Fruit fly (Drosophila melanogaster) whole organism, pupa: Measurements from ENCODE around the gene salt.

Source experiments
- CG10348 ChIP-seq: fragments of 200-800 bp; sonication (Bioruptor generic); IDR thresholded peaks from 2 replicates; pipeline ENCODE4 v1.3.6; 2022; ENCODE audit warnings: missing biosample characterization, missing genetic modification characterization
- CG12605 ChIP-seq: fragments of 200-800 bp; sonication (Bioruptor generic); IDR thresholded peaks from 2 replicates; pipeline ENCODE4 v1.3.6; 2022; ENCODE audit warnings: missing biosample characterization, missing genetic modification characterization
- CG13204 ChIP-seq: fragments of 200-800 bp; sonication (Bioruptor generic); optimal IDR thresholded peaks from 2 replicates; lab custom pipeline; 2018; ENCODE audit warnings: missing biosample characterization, mild to moderate bottlenecking, missing genetic modification characterization, moderate library complexity
- CG14655 ChIP-seq: fragments of 200-800 bp; sonication (Bioruptor generic); optimal IDR thresholded peaks from 3 replicates; lab custom pipeline; 2017; ENCODE audit warnings: mild to moderate bottlenecking, missing biosample characterization, missing genetic modification reagents, missing genetic modification characterization
- CG15710 ChIP-seq: fragments of 200-800 bp; sonication (Bioruptor generic); optimal IDR thresholded peaks from 2 replicates; lab custom pipeline; 2018; ENCODE audit warnings: missing biosample characterization, mild to moderate bottlenecking, missing genetic modification characterization, moderate library complexity
- CG17806 ChIP-seq: fragments of 200-800 bp; sonication (Bioruptor generic); optimal IDR thresholded peaks from 2 replicates; lab custom pipeline; 2018; ENCODE audit warnings: missing biosample characterization, mild to moderate bottlenecking, missing genetic modification characterization, moderate library complexity
- CG32121 ChIP-seq: fragments of 200-800 bp; sonication (Bioruptor generic); IDR thresholded peaks from 2 replicates; pipeline ENCODE4 v1.3.6; 2022; ENCODE audit warnings: missing biosample characterization, missing genetic modification characterization
- CG34367 ChIP-seq: fragments of 200-800 bp; sonication (Bioruptor generic); optimal IDR thresholded peaks from 2 replicates; lab custom pipeline; 2018; ENCODE audit warnings: missing biosample characterization, mild to moderate bottlenecking, missing genetic modification characterization
- CG4496 ChIP-seq: fragments of 200-800 bp; sonication (Bioruptor generic); IDR thresholded peaks from 3 replicates; pipeline ENCODE4 v1.3.6; 2022; ENCODE audit warnings: missing biosample characterization, missing genetic modification characterization
- CG8159 ChIP-seq: fragments of 200-800 bp; sonication (Bioruptor generic); optimal IDR thresholded peaks from 3 replicates; lab custom pipeline; 2018; ENCODE audit warnings: missing biosample characterization, mild to moderate bottlenecking, missing genetic modification characterization, moderate library complexity
- CG8301 ChIP-seq: fragments of 200-800 bp; sonication (Bioruptor generic); optimal IDR thresholded peaks from 2 replicates; lab custom pipeline; 2018; ENCODE audit warnings: missing biosample characterization, mild to moderate bottlenecking, missing genetic modification characterization
- CG9948 ChIP-seq: fragments of 200-800 bp; sonication (Bioruptor generic); optimal IDR thresholded peaks from 2 replicates; lab custom pipeline; 2018; ENCODE audit warnings: missing biosample characterization, mild to moderate bottlenecking, missing genetic modification characterization, moderate library complexity
- D1 ChIP-seq: fragments of 200-800 bp; sonication (Bioruptor generic); optimal IDR thresholded peaks from 2 replicates; lab custom pipeline; 2018; ENCODE audit warnings: missing biosample characterization, mild to moderate bottlenecking, missing genetic modification characterization, moderate library complexity
- EcR ChIP-seq: fragments of 200-800 bp; sonication (Bioruptor generic); optimal IDR thresholded peaks from 3 replicates; lab custom pipeline; 2019; ENCODE audit warnings: missing biosample characterization, missing genetic modification characterization, mild to moderate bottlenecking, moderate library complexity, missing genetic modification reagents
- Ets98B ChIP-seq: fragments of 200-800 bp; sonication (Bioruptor generic); IDR thresholded peaks from 2 replicates; pipeline ENCODE4 v1.3.6; 2022; ENCODE audit warnings: missing biosample characterization, missing genetic modification characterization
- Pif1A ChIP-seq: fragments of 200-800 bp; sonication (Bioruptor generic); optimal IDR thresholded peaks from 3 replicates; lab custom pipeline; 2016; ENCODE audit warnings: missing biosample characterization, missing genetic modification characterization
- Pif1B ChIP-seq: fragments of 200-800 bp; sonication (Bioruptor generic); optimal IDR thresholded peaks from 3 replicates; lab custom pipeline; 2016; ENCODE audit warnings: missing biosample characterization, missing genetic modification characterization
- Snoo ChIP-seq: fragments of 200-800 bp; sonication (Bioruptor generic); optimal IDR thresholded peaks from 3 replicates; lab custom pipeline; 2017; ENCODE audit warnings: missing biosample characterization, mild to moderate bottlenecking, missing genetic modification characterization, inconsistent platforms
- fd96Ca ChIP-seq: fragments of 200-800 bp; sonication (Bioruptor generic); IDR thresholded peaks from 3 replicates; pipeline ENCODE4 v1.3.6; 2022; ENCODE audit warnings: missing biosample characterization, missing genetic modification characterization
- gl ChIP-seq: fragments of 200-800 bp; sonication (Bioruptor generic); optimal IDR thresholded peaks from 2 replicates; lab custom pipeline; 2018; ENCODE audit warnings: missing biosample characterization, mild to moderate bottlenecking, missing genetic modification characterization
- rn ChIP-seq: fragments of 200-800 bp; sonication (Bioruptor generic); IDR thresholded peaks from 2 replicates; pipeline ENCODE4 v1.3.6; 2022; ENCODE audit warnings: missing biosample characterization, missing genetic modification characterization

salt gene

DNA sequence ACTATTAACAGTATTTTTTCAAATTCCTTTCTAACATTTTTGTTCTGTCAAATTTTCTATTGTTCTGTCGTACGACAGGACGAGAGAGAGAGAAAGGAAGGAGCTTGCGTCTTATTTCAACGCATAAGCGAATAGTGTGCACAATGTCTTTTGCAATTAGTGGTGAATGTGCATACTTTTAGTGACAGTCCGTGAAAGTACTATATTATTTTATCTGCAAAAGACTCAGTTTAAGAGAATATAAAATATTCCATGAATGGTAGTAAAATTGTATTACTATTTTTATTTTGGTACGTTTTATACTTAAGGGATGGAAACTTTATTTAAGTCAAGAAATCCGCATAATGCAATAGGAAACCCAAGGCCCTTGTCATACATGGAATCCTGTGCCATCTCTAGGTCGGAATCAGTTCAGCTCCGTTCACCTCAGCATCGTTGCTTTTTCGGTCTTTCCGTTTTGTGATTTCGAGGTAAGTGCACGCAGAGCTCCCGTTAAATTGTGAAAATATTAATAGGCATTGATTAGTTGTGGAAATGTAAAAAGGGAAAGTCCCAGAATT is 16.4 kb downstream of the salt start, which contains the start of gene eEF1alpha2:
Gene eEF1alpha2, plus strand, starts transcription at position 409 of the 560 bp plus-strand sequence.
- TF ChIP-seq CG13204 (GFP tag; lab: Kevin White, UChicago) (no peak), CG14655 (no peak), CG32121 (GFP tag; lab: Robert Waterston, UW) (no peak), CG8159 (no peak), CG4496 (no peak), Snoo (tag; lab: Kevin White, UChicago) (no peak), CG8301 (tag; lab: Kevin White, UChicago) (no peak), gl (tag; lab: Kevin White, UChicago) (no peak), CG17806 (tag; lab: Kevin White, UChicago) (no peak), CG34367 (tag; lab: Kevin White, UChicago) (no peak), Pif1A (GFP tag; lab: Kevin White, UChicago) (no peak), CG12605 (no peak), CG15710 (tag; lab: Kevin White, UChicago) (no peak), EcR (GFP tag; lab: Kevin White, UChicago) (no peak), CG10348 (no peak), fd96Ca (no peak)

DNA sequence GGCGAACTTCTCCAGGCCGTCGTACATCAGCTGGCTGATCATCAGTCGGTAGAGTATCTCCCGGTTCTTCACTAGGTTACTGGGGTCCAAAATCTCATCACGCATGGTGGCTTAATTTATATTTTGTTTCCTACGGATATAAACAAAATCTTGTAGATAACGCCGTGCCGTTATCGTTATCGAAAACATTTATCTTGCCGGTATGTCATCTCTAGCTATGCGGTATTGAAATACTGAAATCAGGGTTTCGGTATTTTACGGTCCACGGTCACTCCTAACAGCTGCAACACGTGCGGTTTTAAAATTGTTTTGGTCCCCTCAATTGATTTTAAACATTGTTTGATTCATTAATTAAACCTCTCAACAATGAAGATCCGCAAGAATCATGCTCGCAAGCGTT is 17.7 kb downstream of the salt start, which contains the start of the genes CstF50 and CG11563:
Gene CstF50, minus strand, starts transcription at position 188 of the 400 bp plus-strand sequence.
Gene CG11563, plus strand, starts transcription at position 260 of the 400 bp plus-strand sequence.
- no peak for TF ChIP-seq CG13204 (GFP tag; lab: Kevin White, UChicago)
- TF ChIP-seq gl (tag; lab: Kevin White, UChicago), result no peak
- no peak for TF ChIP-seq CG8301 (tag; lab: Kevin White, UChicago)
- no peak for TF ChIP-seq CG12605
- TF ChIP-seq Pif1A (GFP tag; lab: Kevin White, UChicago), result no peak
- no peak for TF ChIP-seq EcR (GFP tag; lab: Kevin White, UChicago)
- TF ChIP-seq rn (GFP tag; lab: Robert Waterston, UW), result no peak
- TF ChIP-seq CG10348, result no peak
- TF ChIP-seq CG4496, result no peak

DNA sequence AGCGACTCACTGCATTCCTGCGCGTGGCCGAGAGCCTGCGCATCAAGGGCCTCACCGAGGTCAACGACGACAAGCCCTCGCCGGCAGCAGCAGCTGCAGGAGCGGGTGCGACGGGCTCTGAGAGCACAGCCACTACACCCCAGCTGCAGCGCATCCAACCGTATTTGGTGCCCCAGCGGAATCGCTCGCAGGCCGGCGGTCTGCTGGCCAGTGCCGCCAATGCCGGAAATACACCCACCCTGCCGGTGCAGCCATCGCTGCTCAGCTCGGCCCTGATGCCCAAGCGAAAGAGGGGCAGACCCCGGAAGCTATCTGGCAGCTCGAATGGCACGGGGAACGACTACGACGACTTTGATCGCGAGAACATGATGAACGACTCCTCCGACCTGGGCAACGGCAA is 26.7 kb downstream of the salt start:
- TF ChIP-seq CG32121 (GFP tag; lab: Robert Waterston, UW) (no peak), rn (GFP tag; lab: Robert Waterston, UW) (no peak), CG8301 (tag; lab: Kevin White, UChicago) (no peak), Pif1A (GFP tag; lab: Kevin White, UChicago) (no peak), gl (tag; lab: Kevin White, UChicago) (no peak), CG8159 (no peak), EcR (GFP tag; lab: Kevin White, UChicago) (no peak), CG4496 (no peak), D1 (tag; lab: Kevin White, UChicago) (no peak), CG13204 (GFP tag; lab: Kevin White, UChicago) (no peak), CG34367 (tag; lab: Kevin White, UChicago) (no peak), CG15710 (tag; lab: Kevin White, UChicago) (no peak), Snoo (tag; lab: Kevin White, UChicago) (no peak), fd96Ca (no peak), CG14655 (no peak), Pif1B (GFP tag; lab: Kevin White, UChicago) (no peak), CG17806 (tag; lab: Kevin White, UChicago) (no peak)

DNA sequence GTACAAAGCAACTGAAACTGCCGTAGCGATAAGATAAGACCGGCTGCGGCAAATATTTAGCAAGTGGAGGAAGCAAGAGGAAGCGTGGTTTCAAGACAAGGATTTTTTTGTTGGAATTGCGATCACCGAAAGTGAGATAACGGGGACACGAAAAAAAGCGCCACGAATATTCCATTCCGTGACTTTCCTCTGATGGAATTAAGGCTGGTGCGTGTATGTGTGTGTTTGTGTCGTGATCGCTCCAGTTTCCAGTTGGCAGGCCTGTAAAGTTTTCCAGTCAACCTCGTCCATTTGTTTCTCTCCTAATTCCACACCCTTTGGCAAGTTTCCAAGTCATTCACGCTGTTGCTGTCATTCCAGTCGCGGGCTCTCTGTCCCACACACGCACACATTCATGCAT is 28.2 kb downstream of the salt start:
- TF ChIP-seq CG8159 (no peak), CG10348 (no peak), EcR (GFP tag; lab: Kevin White, UChicago) (no peak), CG4496 (no peak), gl (tag; lab: Kevin White, UChicago) (no peak), Snoo (tag; lab: Kevin White, UChicago) (no peak), CG13204 (GFP tag; lab: Kevin White, UChicago) (no peak), Pif1A (GFP tag; lab: Kevin White, UChicago) (no peak)

DNA sequence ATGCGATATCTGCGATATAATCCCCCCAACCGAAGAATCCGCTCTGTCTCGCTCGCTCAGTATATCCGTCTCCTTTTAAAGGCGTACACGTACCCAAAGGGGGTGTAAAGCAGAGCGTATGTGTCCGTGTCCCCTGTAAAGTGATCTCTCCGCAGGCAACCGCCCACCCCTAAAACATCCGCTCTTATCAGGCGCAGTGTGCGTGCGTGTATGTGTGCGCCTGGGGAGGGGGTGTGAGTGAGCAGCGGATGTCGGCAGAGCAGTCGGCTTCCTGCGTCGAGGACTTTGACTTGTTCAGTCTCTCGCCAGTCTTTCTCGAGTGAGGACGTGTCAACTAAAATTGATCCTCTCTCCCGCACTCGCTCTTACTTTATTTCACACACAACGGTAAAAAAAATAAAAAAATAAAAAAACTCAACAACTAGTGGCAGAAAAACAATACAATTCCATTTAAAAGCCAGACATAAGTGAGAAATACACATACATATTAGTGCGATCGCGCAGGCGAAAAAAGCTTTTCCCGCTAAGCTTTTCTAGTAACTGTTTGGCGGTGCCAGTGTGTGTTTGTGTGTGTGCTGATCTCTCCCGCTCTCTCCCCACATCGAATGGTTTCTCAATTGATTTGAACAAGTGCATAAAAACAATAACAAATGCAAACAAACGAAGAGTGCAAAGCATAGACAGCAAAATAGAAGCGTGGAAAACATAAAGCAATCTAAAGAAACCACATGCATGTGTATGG is 28.8 kb downstream of the salt start:
- TF ChIP-seq Snoo (tag; lab: Kevin White, UChicago), result peak; percentile 26
- TF ChIP-seq CG4496, result peak; percentile 83
- no peak for TF ChIP-seq CG8301 (tag; lab: Kevin White, UChicago)
- TF ChIP-seq CG14655, result no peak
- TF ChIP-seq Pif1A (GFP tag; lab: Kevin White, UChicago), result no peak
- no peak for TF ChIP-seq CG17806 (tag; lab: Kevin White, UChicago)
- TF ChIP-seq CG15710 (tag; lab: Kevin White, UChicago), result peak; percentile 29
- peak; percentile 90 for TF ChIP-seq CG13204 (GFP tag; lab: Kevin White, UChicago)
- no peak for TF ChIP-seq CG10348
- peak; percentile 62; the same call in 1 of the 2 replicates for TF ChIP-seq CG12605
- peak; percentile 42 for TF ChIP-seq CG34367 (tag; lab: Kevin White, UChicago)
- peak; percentile 50; the same call in 1 of the 2 replicates for TF ChIP-seq Ets98B (GFP tag; lab: Robert Waterston, UW)
- TF ChIP-seq EcR (GFP tag; lab: Kevin White, UChicago), result peak; percentile 79
- peak; percentile 17 for TF ChIP-seq Pif1B (GFP tag; lab: Kevin White, UChicago)
- TF ChIP-seq CG9948 (tag; lab: Kevin White, UChicago), result no peak
- peak; percentile 63 for TF ChIP-seq fd96Ca
- peak; percentile 81 for TF ChIP-seq gl (tag; lab: Kevin White, UChicago)
- no peak for TF ChIP-seq D1 (tag; lab: Kevin White, UChicago)
- TF ChIP-seq rn (GFP tag; lab: Robert Waterston, UW), result no peak
- TF ChIP-seq CG8159, result peak; percentile 6
- peak; percentile 25; the same call in 1 of the 2 replicates for TF ChIP-seq CG32121 (GFP tag; lab: Robert Waterston, UW)
